Fruit fly (Drosophila melanogaster): Measurements from ENCODE around the gene mnd.

dm6 chr3L:14957033-14957328, 27.9 kb upstream of the mnd start:
- TF ChIP-seq psq (optimal IDR thresholded peaks at IDR 0.05) = no peak
- no peak for TF ChIP-seq EcR (GFP tag; optimal IDR thresholded peaks at IDR 0.05)
- no peak for TF ChIP-seq CG8478 (optimal IDR thresholded peaks at IDR 0.05)
- no peak for TF ChIP-seq usp (GFP tag; optimal IDR thresholded peaks at IDR 0.05)
- TF ChIP-seq pan (optimal IDR thresholded peaks at IDR 0.05) = no peak
- TF ChIP-seq Dll (optimal IDR thresholded peaks at IDR 0.05) = no peak

All from whole organism.